Worm (Caenorhabditis elegans): ENCODE results near the gene spe-10.

The spe-10 gene

ce11 chrV:10416925-10417324 lies 32.9 kb downstream of the spe-10 start, which contains the start of gene F15H10.10:
F15H10.10 (minus strand) TSS chrV:10417025.
- TF ChIP-seq sptf-1 (tag; optimal IDR thresholded peaks at IDR 0.05) (no peak), zip-8 (tag; optimal IDR thresholded peaks at IDR 0.05) (no peak), ceh-83 (GFP tag; optimal IDR thresholded peaks at IDR 0.05) (no peak), mls-2 (tag; optimal IDR thresholded peaks at IDR 0.05) (no peak), ces-1 (GFP tag; optimal IDR thresholded peaks at IDR 0.05) (no peak), ztf-11 (tag; optimal IDR thresholded peaks at IDR 0.05) (no peak), elt-1 (tag; optimal IDR thresholded peaks at IDR 0.05; ENCODE audit: borderline replicate concordance, insufficient read depth) (no peak), flh-1 (GFP tag; optimal IDR thresholded peaks at IDR 0.05) (no peak), sem-2 (GFP tag; optimal IDR thresholded peaks at IDR 0.05) (no peak), bed-3 (GFP tag; optimal IDR thresholded peaks at IDR 0.05) (no peak), pha-4 (tag; optimal IDR thresholded peaks at IDR 0.05) (no peak), unc-120 (tag; optimal IDR thresholded peaks at IDR 0.05; ENCODE audit: poor library complexity, severe bottlenecking) (no peak), nhr-76 (tag; optimal IDR thresholded peaks at IDR 0.05) (no peak), unc-39 (tag; optimal IDR thresholded peaks at IDR 0.05) (no peak), mep-1 (tag; optimal IDR thresholded peaks at IDR 0.05) (no peak), nhr-2 (tag; optimal IDR thresholded peaks at IDR 0.05) (no peak), cnd-1 (tag; optimal IDR thresholded peaks at IDR 0.05) (no peak), nhr-12 (tag; optimal IDR thresholded peaks at IDR 0.05) (no peak)

DNA sequence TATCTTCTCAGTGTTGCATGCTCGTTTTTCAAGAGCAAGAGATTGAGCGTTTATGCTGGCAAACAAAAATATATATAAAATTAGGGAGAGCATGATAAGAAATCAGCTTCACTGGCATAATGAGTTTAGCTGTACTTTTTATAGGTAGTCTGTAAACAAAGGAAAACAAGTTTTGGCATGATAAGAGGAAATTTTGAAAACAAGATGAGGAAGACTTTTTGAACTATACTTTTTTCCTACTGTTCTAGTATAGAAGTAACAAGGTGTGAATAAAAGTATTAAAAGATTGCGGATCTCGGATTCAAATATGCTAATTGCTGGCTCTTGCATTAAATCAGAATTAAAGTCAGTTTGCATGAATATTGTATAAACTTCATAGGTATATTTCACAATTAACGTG lies 34.9 kb downstream of the spe-10 start, which contains the start of gene F15H10.5:
TSS of gene F15H10.5 (minus strand) at position 101 of the 400 bp plus-strand sequence.
- TF ChIP-seq tbx-8 (GFP tag; optimal IDR thresholded peaks at IDR 0.05) (no peak), nhr-28 (tag; optimal IDR thresholded peaks at IDR 0.05) (no peak), ces-1 (GFP tag; optimal IDR thresholded peaks at IDR 0.05) (no peak), nhr-12 (tag; optimal IDR thresholded peaks at IDR 0.05) (no peak), flh-1 (GFP tag; optimal IDR thresholded peaks at IDR 0.05) (no peak), drap-1 (GFP tag; optimal IDR thresholded peaks at IDR 0.05) (no peak), lin-13 (tag; optimal IDR thresholded peaks at IDR 0.05) (no peak), blmp-1 (tag; optimal IDR thresholded peaks at IDR 0.05) (no peak), lin-32 (GFP tag; optimal IDR thresholded peaks at IDR 0.05) (no peak), sem-2 (GFP tag; optimal IDR thresholded peaks at IDR 0.05) (no peak), ceh-43 (GFP tag; optimal IDR thresholded peaks at IDR 0.05) (no peak), bed-3 (GFP tag; optimal IDR thresholded peaks at IDR 0.05) (no peak), sptf-1 (tag; optimal IDR thresholded peaks at IDR 0.05) (no peak), nhr-237 (tag; optimal IDR thresholded peaks at IDR 0.05) (no peak), ham-2 (GFP tag; optimal IDR thresholded peaks at IDR 0.05) (no peak)

ce11 chrV:10421802-10422201 lies 37.8 kb downstream of the spe-10 start, which contains the start of gene col-13:
col-13 (minus strand) TSS chrV:10421902.
- TF ChIP-seq pha-4 (tag; optimal IDR thresholded peaks at IDR 0.05) = no peak
- no peak for TF ChIP-seq mab-5 (tag; optimal IDR thresholded peaks at IDR 0.05)
- TF ChIP-seq mls-2 (tag; optimal IDR thresholded peaks at IDR 0.05) = no peak
- no peak for TF ChIP-seq nhr-237 (tag; optimal IDR thresholded peaks at IDR 0.05)
- no peak for TF ChIP-seq ztf-11 (tag; optimal IDR thresholded peaks at IDR 0.05)
- TF ChIP-seq blmp-1 (tag; optimal IDR thresholded peaks at IDR 0.05) = no peak
- TF ChIP-seq tbx-8 (GFP tag; optimal IDR thresholded peaks at IDR 0.05) = no peak
- no peak for TF ChIP-seq ces-1 (GFP tag; optimal IDR thresholded peaks at IDR 0.05)
- no peak for TF ChIP-seq ham-2 (GFP tag; optimal IDR thresholded peaks at IDR 0.05)
- no peak for TF ChIP-seq cnd-1 (tag; optimal IDR thresholded peaks at IDR 0.05)
- no peak for TF ChIP-seq ceh-83 (GFP tag; optimal IDR thresholded peaks at IDR 0.05)
- no peak for TF ChIP-seq elt-3 (tag; optimal IDR thresholded peaks at IDR 0.05)
- TF ChIP-seq lin-13 (tag; optimal IDR thresholded peaks at IDR 0.05) = no peak
- TF ChIP-seq nhr-12 (tag; optimal IDR thresholded peaks at IDR 0.05) = no peak
- TF ChIP-seq lin-32 (GFP tag; optimal IDR thresholded peaks at IDR 0.05) = no peak
- no peak for TF ChIP-seq mep-1 (tag; optimal IDR thresholded peaks at IDR 0.05)

- TF ChIP-seq unc-120 (tag; optimal IDR thresholded peaks at IDR 0.05; ENCODE audit: poor library complexity, severe bottlenecking) (no peak), hlh-1 (tag; optimal IDR thresholded peaks at IDR 0.05) (no peak), ceh-43 (GFP tag; optimal IDR thresholded peaks at IDR 0.05) (no peak), sem-2 (GFP tag; optimal IDR thresholded peaks at IDR 0.05) (no peak), sptf-1 (tag; optimal IDR thresholded peaks at IDR 0.05) (no peak), lsy-2 (tag; optimal IDR thresholded peaks at IDR 0.05) (no peak), zip-8 (tag; optimal IDR thresholded peaks at IDR 0.05) (no peak), nhr-28 (tag; optimal IDR thresholded peaks at IDR 0.05) (no peak), cnd-1 (tag; optimal IDR thresholded peaks at IDR 0.05) (no peak), unc-39 (tag; optimal IDR thresholded peaks at IDR 0.05) (no peak), mab-5 (tag; optimal IDR thresholded peaks at IDR 0.05) (no peak), mls-2 (tag; optimal IDR thresholded peaks at IDR 0.05) (no peak), unc-62 (GFP tag; optimal IDR thresholded peaks at IDR 0.05) (no peak)
Observed at ce11 chrV:10423511-10423910, 39.5 kb downstream of the spe-10 start.
